Worm (Caenorhabditis elegans) whole organism, mixed stage, embryonic: ENCODE measurements around the gene ser-7.

ENCODE experiments used
- M03D4.4 ChIP-seq: sonication (generic microtip); optimal IDR thresholded peaks from 2 replicates; lab custom pipeline; 2017; ENCODE audit warnings: mild to moderate bottlenecking, missing genetic modification characterization, missing compliant biosample characterization
- bed-3 ChIP-seq: fragments of 200-800 bp; sonication (Bioruptor generic); optimal IDR thresholded peaks from 3 replicates; lab custom pipeline; 2018; ENCODE audit warnings: mild to moderate bottlenecking, missing genetic modification characterization, moderate library complexity, missing compliant biosample characterization
- blmp-1 ChIP-seq: fragments of 150-350 bp; optimal IDR thresholded peaks from 2 replicates; lab custom pipeline; 2014; ENCODE audit warnings: missing biosample characterization, missing genetic modification characterization
- ceh-39 ChIP-seq: fragments of 150-350 bp; optimal IDR thresholded peaks from 2 replicates; lab custom pipeline; 2014; ENCODE audit warnings: missing biosample characterization, missing genetic modification characterization
- ceh-43 ChIP-seq: fragments of 200-800 bp; sonication (Bioruptor generic); optimal IDR thresholded peaks from 2 replicates; lab custom pipeline; 2018; ENCODE audit warnings: mild to moderate bottlenecking, missing genetic modification characterization, moderate library complexity, missing compliant biosample characterization
- ceh-83 ChIP-seq: fragments of 200-800 bp; sonication (Bioruptor generic); optimal IDR thresholded peaks from 2 replicates; lab custom pipeline; 2018; ENCODE audit warnings: mild to moderate bottlenecking, missing genetic modification characterization, missing compliant biosample characterization
- ces-1 ChIP-seq: fragments of 150-350 bp; optimal IDR thresholded peaks from 2 replicates; lab custom pipeline; 2014; ENCODE audit warnings: missing biosample characterization, missing genetic modification reagents, missing genetic modification characterization
- cnd-1 ChIP-seq: fragments of 200-800 bp; sonication (Bioruptor generic); optimal IDR thresholded peaks from 2 replicates; lab custom pipeline; 2018; ENCODE audit warnings: mild to moderate bottlenecking, missing genetic modification characterization, missing compliant biosample characterization
- drap-1 ChIP-seq: fragments of 200-800 bp; sonication (Bioruptor generic); optimal IDR thresholded peaks from 3 replicates; lab custom pipeline; 2018; ENCODE audit warnings: mild to moderate bottlenecking, missing genetic modification characterization, missing compliant biosample characterization
- elt-1 ChIP-seq: sonication (generic microtip); optimal IDR thresholded peaks from 2 replicates; lab custom pipeline; 2017; ENCODE audit warnings: missing genetic modification characterization, mild to moderate bottlenecking, missing compliant biosample characterization, antibody characterized with exemption, moderate library complexity, borderline replicate concordance; ENCODE audit not compliant: insufficient read depth
- elt-3 ChIP-seq: fragments of 150-350 bp; optimal IDR thresholded peaks from 2 replicates; lab custom pipeline; 2014; ENCODE audit warnings: missing biosample characterization, missing genetic modification characterization
- flh-1 ChIP-seq: fragments of 200-800 bp; sonication (Bioruptor generic); optimal IDR thresholded peaks from 2 replicates; lab custom pipeline; 2018; ENCODE audit warnings: mild to moderate bottlenecking, missing genetic modification characterization, moderate library complexity, missing compliant biosample characterization
- ham-2 ChIP-seq: fragments of 200-800 bp; sonication (Bioruptor generic); optimal IDR thresholded peaks from 2 replicates; lab custom pipeline; 2018; ENCODE audit warnings: mild to moderate bottlenecking, missing genetic modification characterization, missing compliant biosample characterization
- hlh-1 ChIP-seq: fragments of 150-350 bp; optimal IDR thresholded peaks from 2 replicates; lab custom pipeline; 2014; ENCODE audit warnings: missing biosample characterization, missing genetic modification reagents, missing genetic modification characterization
- lin-13 ChIP-seq: fragments of 150-350 bp; optimal IDR thresholded peaks from 2 replicates; lab custom pipeline; 2014; ENCODE audit warnings: missing biosample characterization, missing genetic modification characterization
- lin-32 ChIP-seq: fragments of 200-800 bp; sonication (Bioruptor generic); optimal IDR thresholded peaks from 2 replicates; lab custom pipeline; 2018; ENCODE audit warnings: mild to moderate bottlenecking, missing genetic modification characterization, missing compliant biosample characterization
- lsy-2 ChIP-seq: fragments of 150-350 bp; optimal IDR thresholded peaks from 2 replicates; lab custom pipeline; 2014; ENCODE audit warnings: missing biosample characterization, missing genetic modification characterization
- mab-5 ChIP-seq: fragments of 150-350 bp; optimal IDR thresholded peaks from 2 replicates; lab custom pipeline; 2014; ENCODE audit warnings: missing biosample characterization, missing genetic modification characterization
- mep-1 ChIP-seq: fragments of 150-350 bp; optimal IDR thresholded peaks from 2 replicates; lab custom pipeline; 2017; ENCODE audit warnings: missing biosample characterization, missing genetic modification reagents, missing genetic modification characterization, inconsistent platforms
- mls-2 ChIP-seq: sonication (generic microtip); optimal IDR thresholded peaks from 2 replicates; lab custom pipeline; 2016; ENCODE audit warnings: mild to moderate bottlenecking, missing genetic modification characterization, moderate library complexity, missing compliant biosample characterization
- nhr-12 ChIP-seq: fragments of 150-350 bp; optimal IDR thresholded peaks from 2 replicates; lab custom pipeline; 2014; ENCODE audit warnings: missing biosample characterization, missing genetic modification characterization
- nhr-2 ChIP-seq: fragments of 150-350 bp; optimal IDR thresholded peaks from 2 replicates; lab custom pipeline; 2014; ENCODE audit warnings: missing biosample characterization, missing genetic modification characterization
- nhr-237 ChIP-seq: fragments of 150-350 bp; optimal IDR thresholded peaks from 2 replicates; lab custom pipeline; 2014; ENCODE audit warnings: missing biosample characterization, missing genetic modification characterization
- nhr-28 ChIP-seq: fragments of 150-350 bp; optimal IDR thresholded peaks from 2 replicates; lab custom pipeline; 2014; ENCODE audit warnings: missing biosample characterization, missing genetic modification characterization
- nhr-76 ChIP-seq: sonication (generic microtip); optimal IDR thresholded peaks from 2 replicates; lab custom pipeline; 2017; ENCODE audit warnings: missing biosample characterization, missing genetic modification characterization
- pha-4 ChIP-seq: fragments of 150-350 bp; optimal IDR thresholded peaks from 2 replicates; lab custom pipeline; 2018; ENCODE audit warnings: missing biosample characterization, missing genetic modification reagents, missing genetic modification characterization
- sem-2 ChIP-seq: fragments of 200-800 bp; sonication (Bioruptor generic); optimal IDR thresholded peaks from 2 replicates; lab custom pipeline; 2018; ENCODE audit warnings: mild to moderate bottlenecking, missing genetic modification characterization, missing compliant biosample characterization
- snpc-4 ChIP-seq: fragments of 150-350 bp; optimal IDR thresholded peaks from 2 replicates; lab custom pipeline; 2014; ENCODE audit warnings: missing biosample characterization, missing genetic modification characterization
- sptf-1 ChIP-seq: sonication (generic microtip); optimal IDR thresholded peaks from 2 replicates; lab custom pipeline; 2017; ENCODE audit warnings: mild to moderate bottlenecking, missing genetic modification characterization, moderate library complexity, missing compliant biosample characterization
- tbx-8 ChIP-seq: fragments of 200-800 bp; sonication (Bioruptor generic); optimal IDR thresholded peaks from 2 replicates; lab custom pipeline; 2018; ENCODE audit warnings: mild to moderate bottlenecking, missing genetic modification characterization, moderate library complexity, missing compliant biosample characterization
- unc-120 ChIP-seq: sonication (generic microtip); optimal IDR thresholded peaks from 2 replicates; lab custom pipeline; 2017; ENCODE audit warnings: missing genetic modification characterization, missing compliant biosample characterization; ENCODE audit not compliant: poor library complexity, severe bottlenecking
- unc-39 ChIP-seq: fragments of 150-350 bp; optimal IDR thresholded peaks from 2 replicates; lab custom pipeline; 2014; ENCODE audit warnings: missing biosample characterization, missing genetic modification characterization
- unc-62 ChIP-seq: fragments of 150-350 bp; optimal IDR thresholded peaks from 2 replicates; lab custom pipeline; 2014; ENCODE audit warnings: missing biosample characterization, missing genetic modification reagents, missing genetic modification characterization
- zip-8 ChIP-seq: fragments of 150-350 bp; optimal IDR thresholded peaks from 2 replicates; lab custom pipeline; 2014; ENCODE audit warnings: missing biosample characterization, missing genetic modification characterization
- ztf-11 ChIP-seq: fragments of 150-350 bp; optimal IDR thresholded peaks from 2 replicates; lab custom pipeline; 2014; ENCODE audit warnings: missing biosample characterization, missing genetic modification characterization

The ser-7 gene

DNA sequence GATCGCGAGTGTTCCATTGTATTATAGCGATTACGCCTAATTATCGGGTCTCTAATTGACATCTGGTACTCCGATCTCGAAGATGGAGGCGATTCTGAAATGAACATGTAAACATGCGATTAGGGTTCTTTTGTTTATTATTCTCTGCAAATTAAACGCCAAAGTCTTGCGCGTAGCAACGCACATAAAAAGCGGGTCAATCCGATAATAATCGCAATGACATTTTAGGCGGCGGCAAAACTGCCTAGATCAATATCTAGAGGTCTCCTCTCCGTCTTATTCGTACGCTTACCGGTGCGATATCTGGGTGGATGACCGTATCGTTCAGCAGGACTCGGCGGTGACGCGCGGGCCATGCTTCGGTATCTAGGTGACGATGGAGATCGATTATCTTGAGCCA lies 39.6 kb downstream of the ser-7 start:
- TF ChIP-seq elt-1 (tag; lab: Kevin White, UChicago) (peak; percentile 95), ham-2 (GFP tag; lab: Kevin White, UChicago) (peak; percentile 91), nhr-2 (peak; percentile 33), blmp-1 (peak; percentile 15), ceh-43 (GFP tag; lab: Kevin White, UChicago) (peak; percentile 34), nhr-28 (tag; lab: Kevin White, UChicago) (no peak), nhr-76 (no peak), elt-3 (tag; lab: Kevin White, UChicago) (no peak), mab-5 (tag; lab: Kevin White, UChicago) (no peak), M03D4.4 (no peak), ceh-39 (tag; lab: Kevin White, UChicago) (no peak), lsy-2 (no peak), drap-1 (GFP tag; lab: Kevin White, UChicago) (no peak), ztf-11 (tag; lab: Kevin White, UChicago) (no peak), ces-1 (GFP tag; lab: Kevin White, UChicago) (no peak), bed-3 (no peak), hlh-1 (tag; lab: Kevin White, UChicago) (no peak), pha-4 (no peak), lin-13 (tag; lab: Kevin White, UChicago) (no peak), mls-2 (tag; lab: Kevin White, UChicago) (no peak), unc-120 (tag; lab: Kevin White, UChicago) (no peak), nhr-237 (no peak), unc-39 (tag; lab: Kevin White, UChicago) (no peak), zip-8 (tag; lab: Kevin White, UChicago) (no peak), sptf-1 (tag; lab: Kevin White, UChicago) (peak; percentile 36), cnd-1 (no peak), flh-1 (no peak), ceh-83 (GFP tag; lab: Kevin White, UChicago) (no peak), snpc-4 (tag; lab: Kevin White, UChicago) (no peak), lin-32 (GFP tag; lab: Kevin White, UChicago) (no peak), tbx-8 (GFP tag; lab: Kevin White, UChicago) (no peak), sem-2 (GFP tag; lab: Kevin White, UChicago) (no peak), nhr-12 (tag; lab: Kevin White, UChicago) (no peak), mep-1 (tag; lab: Kevin White, UChicago) (no peak), unc-62 (GFP tag; lab: Kevin White, UChicago) (peak; percentile 52)

DNA sequence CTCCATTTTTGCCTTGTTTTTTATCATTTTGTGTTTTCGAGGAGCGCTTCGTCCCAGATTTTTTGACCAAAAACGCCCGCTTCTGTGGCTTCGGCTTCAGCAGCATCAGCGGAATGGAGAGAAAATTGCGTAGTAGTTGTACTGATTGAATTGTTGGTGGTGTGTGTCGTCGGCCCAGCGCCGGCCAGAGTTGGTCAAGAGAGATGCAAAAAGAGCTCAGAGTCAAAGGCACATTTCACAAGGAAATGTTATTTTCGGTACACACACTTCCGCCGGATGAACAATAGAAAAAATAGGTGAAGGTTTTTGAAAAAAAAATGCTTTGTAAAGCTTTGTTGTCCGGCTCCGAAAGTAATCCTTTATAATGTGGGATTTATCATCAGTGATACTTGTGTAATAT lies 54.3 kb downstream of the ser-7 start:
- TF ChIP-seq elt-1 (tag; lab: Kevin White, UChicago) (no peak), unc-62 (GFP tag; lab: Kevin White, UChicago) (no peak), unc-120 (tag; lab: Kevin White, UChicago) (no peak), ces-1 (GFP tag; lab: Kevin White, UChicago) (peak; percentile 73), nhr-28 (tag; lab: Kevin White, UChicago) (no peak), flh-1 (no peak), ceh-43 (GFP tag; lab: Kevin White, UChicago) (no peak)

DNA sequence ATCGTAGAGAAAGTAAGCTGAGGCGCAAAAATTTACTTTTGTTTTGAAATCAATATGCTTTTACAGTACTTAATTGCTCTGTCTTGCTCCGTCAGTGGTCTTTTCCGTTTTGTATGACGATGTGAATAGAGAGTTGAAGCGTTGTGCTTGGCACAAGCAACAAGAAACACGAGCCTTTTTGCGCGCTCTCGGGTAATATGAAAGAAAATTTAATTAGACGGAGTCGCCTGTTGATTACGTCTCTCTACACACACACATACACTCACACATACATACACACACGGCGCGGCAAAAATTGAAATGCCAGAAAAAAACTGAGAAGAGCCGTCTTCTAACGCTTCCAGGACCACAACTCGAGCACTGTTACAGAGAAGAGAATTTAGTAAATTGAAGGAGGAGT lies 56.5 kb downstream of the ser-7 start:
- TF ChIP-seq M03D4.4 (no peak), ces-1 (GFP tag; lab: Kevin White, UChicago) (peak; percentile 92)

DNA sequence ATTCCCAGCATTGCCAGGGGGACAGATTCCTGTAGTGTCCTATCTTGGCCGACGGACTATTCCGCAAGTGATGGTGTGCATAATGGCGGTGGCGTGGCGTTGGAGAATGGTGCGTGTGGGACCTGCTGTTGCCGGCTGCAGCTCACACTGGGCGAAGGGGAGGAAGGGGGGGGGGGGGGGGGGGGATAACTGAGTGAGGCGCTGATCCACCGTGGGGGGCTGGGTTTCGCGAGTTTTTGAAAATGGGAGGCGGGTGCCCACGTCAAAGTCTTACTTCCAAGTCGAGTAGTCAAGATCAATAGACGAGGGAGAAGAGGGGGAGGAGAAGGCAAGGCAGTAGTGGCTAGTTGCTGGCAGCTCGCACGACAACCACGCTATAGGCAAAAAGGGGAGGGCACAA lies 58.0 kb downstream of the ser-7 start:
- TF ChIP-seq ceh-39 (tag; lab: Kevin White, UChicago) (no peak), mls-2 (tag; lab: Kevin White, UChicago) (peak; percentile 5), nhr-28 (tag; lab: Kevin White, UChicago) (no peak), sptf-1 (tag; lab: Kevin White, UChicago) (peak; percentile 63), sem-2 (GFP tag; lab: Kevin White, UChicago) (peak; percentile 12), M03D4.4 (peak; percentile 37)
- TF ChIP-seq, all 35 proteins: peak for 4
